Fruit fly (Drosophila melanogaster): ENCODE data around the gene ssp2.

Gene ssp2

DNA sequence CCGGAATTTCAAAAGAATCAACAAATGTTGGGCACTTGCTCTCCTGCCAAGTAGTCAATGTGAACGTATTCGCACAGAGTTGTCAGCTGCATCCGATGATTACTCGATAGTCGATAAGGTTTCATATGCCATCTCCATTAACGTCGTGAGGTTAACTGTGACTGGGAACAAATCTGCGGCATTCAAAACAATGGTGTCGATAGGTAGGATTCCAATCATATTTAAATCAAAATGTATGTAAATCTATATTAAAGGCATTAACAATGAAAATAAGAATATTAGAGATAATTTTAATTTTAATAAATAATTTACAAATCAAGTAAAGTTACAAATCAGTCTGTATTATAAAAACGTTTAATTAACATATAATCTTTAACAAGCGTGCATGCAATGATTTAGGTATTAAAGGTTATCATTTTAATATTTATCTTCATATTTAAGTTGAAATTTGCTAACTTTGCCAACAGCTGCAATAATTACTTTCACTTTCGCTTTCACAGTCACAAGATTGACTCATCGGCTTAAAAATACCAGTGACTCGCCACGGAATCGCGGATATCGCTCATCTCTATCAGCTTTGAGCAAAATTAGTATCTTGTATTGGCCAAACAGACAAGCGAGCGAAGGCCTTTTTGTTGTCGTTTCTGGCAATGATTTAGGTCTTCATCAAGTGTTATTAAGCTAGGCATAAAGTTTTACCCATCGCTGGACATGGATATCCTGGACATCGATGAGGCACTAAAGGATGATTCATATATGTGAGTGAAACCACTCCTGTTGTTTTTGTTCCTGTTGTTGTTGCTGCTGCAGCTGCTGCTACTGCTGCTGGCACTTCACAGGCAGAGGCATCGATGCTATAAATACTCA, at the start of gene ssp2, which contains the start of the genes Meics and Nxf3 (continued):
- peak; percentile 41 for TF ChIP-seq gfzf (GFP tag; optimal IDR thresholded peaks at IDR 0.05)
- no peak for TF ChIP-seq E2f1 (GFP tag; IDR thresholded peaks at IDR 0.05)
- TF ChIP-seq CoRest (tag; optimal IDR thresholded peaks at IDR 0.05), result peak; percentile 74
- peak; percentile 40 for TF ChIP-seq Dp (GFP tag; optimal IDR thresholded peaks at IDR 0.05)
- no peak for TF ChIP-seq CG13296 (GFP tag; optimal IDR thresholded peaks at IDR 0.05)
- peak; percentile 40 for TF ChIP-seq Ets97D (GFP tag; optimal IDR thresholded peaks at IDR 0.05)
- TF ChIP-seq CG32772 (GFP tag; IDR thresholded peaks at IDR 0.05), result 0 out of 2 replicates have a peak, but pooled peaks have one; percentile 12
- TF ChIP-seq Atf3 (GFP tag; optimal IDR thresholded peaks at IDR 0.05), result no peak
- peak; percentile 52; the same call in 1 of the 2 replicates for TF ChIP-seq NFAT (GFP tag; IDR thresholded peaks at IDR 0.05)
- peak; percentile 0 for TF ChIP-seq ERR (GFP tag; optimal IDR thresholded peaks at IDR 0.05)
- TF ChIP-seq CG10959 (GFP tag; IDR thresholded peaks at IDR 0.05), result no peak
- TF ChIP-seq Tbp (GFP tag; optimal IDR thresholded peaks at IDR 0.05), result no peak
- TF ChIP-seq CG18619 (GFP tag; optimal IDR thresholded peaks at IDR 0.05), result peak; percentile 11
- TF ChIP-seq Jarid2 (GFP tag; optimal IDR thresholded peaks at IDR 0.05), result peak; percentile 51
- peak; percentile 85 for TF ChIP-seq BEAF-32 (GFP tag; optimal IDR thresholded peaks at IDR 0.05)
- TF ChIP-seq Mad (GFP tag; optimal IDR thresholded peaks at IDR 0.05), result no peak
- TF ChIP-seq org-1 (GFP tag; optimal IDR thresholded peaks at IDR 0.05), result no peak
- peak; percentile 68 for TF ChIP-seq ato (GFP tag; IDR thresholded peaks at IDR 0.05; ENCODE audit: partially characterized antibody)
- TF ChIP-seq Dbx (GFP tag; IDR thresholded peaks at IDR 0.05), result 0 out of 3 replicates have a peak, but pooled peaks have one; percentile 21
- no peak for TF ChIP-seq Deaf1 (tag; optimal IDR thresholded peaks at IDR 0.05)
- peak; percentile 36 for TF ChIP-seq CG15601 (tag; optimal IDR thresholded peaks at IDR 0.05)
- peak; percentile 78 for TF ChIP-seq bbx (GFP tag; IDR thresholded peaks at IDR 0.05; ENCODE audit: partially characterized antibody)
- no peak for TF ChIP-seq CG4854 (GFP tag; optimal IDR thresholded peaks at IDR 0.05)
- no peak; the same call in 1 of the 2 replicates for TF ChIP-seq ttk (GFP tag; IDR thresholded peaks at IDR 0.05)
- peak; percentile 8 for TF ChIP-seq Spps (tag; optimal IDR thresholded peaks at IDR 0.05)
- peak; percentile 10 for TF ChIP-seq Dip3 (GFP tag; optimal IDR thresholded peaks at IDR 0.05)
- peak; percentile 79 for TF ChIP-seq slbo (GFP tag; IDR thresholded peaks at IDR 0.05)
- no peak for TF ChIP-seq CG17568 (GFP tag; optimal IDR thresholded peaks at IDR 0.05)
- TF ChIP-seq z (GFP tag; IDR thresholded peaks at IDR 0.05), result no peak
- TF ChIP-seq NfI (GFP tag; optimal IDR thresholded peaks at IDR 0.05), result peak; percentile 5
- TF ChIP-seq zfh2 (GFP tag; optimal IDR thresholded peaks at IDR 0.05), result peak; percentile 44
- peak; percentile 21 for TF ChIP-seq HLH54F (GFP tag; optimal IDR thresholded peaks at IDR 0.05)
- TF ChIP-seq CG34422 (GFP tag; IDR thresholded peaks at IDR 0.05), result no peak
- TF ChIP-seq MESR4 (GFP tag; optimal IDR thresholded peaks at IDR 0.05), result peak; percentile 87
- no peak for TF ChIP-seq Lpt (GFP tag; optimal IDR thresholded peaks at IDR 0.05)
- no peak for TF ChIP-seq CG9876 (GFP tag; optimal IDR thresholded peaks at IDR 0.05)
- TF ChIP-seq hkb (optimal IDR thresholded peaks at IDR 0.05), result no peak
- no peak for TF ChIP-seq hkb (GFP tag; IDR thresholded peaks at IDR 0.05)
- TF ChIP-seq klu (GFP tag; IDR thresholded peaks at IDR 0.05), result no peak
- TF ChIP-seq chinmo (GFP tag; IDR thresholded peaks at IDR 0.05; ENCODE audit: partially characterized antibody), result 0 out of 4 replicates have a peak, but pooled peaks have one; percentile 2
- no peak for TF ChIP-seq ham (GFP tag; IDR thresholded peaks at IDR 0.05)
- no peak for TF ChIP-seq eve (GFP tag; optimal IDR thresholded peaks at IDR 0.05)
- TF ChIP-seq CG11696 (GFP tag; IDR thresholded peaks at IDR 0.05), result no peak
- no peak for TF ChIP-seq CG8359 (GFP tag; optimal IDR thresholded peaks at IDR 0.05; ENCODE audit: borderline replicate concordance)
- TF ChIP-seq nerfin-1 (tag; optimal IDR thresholded peaks at IDR 0.05), result no peak
- no peak for TF ChIP-seq CG8765 (GFP tag; IDR thresholded peaks at IDR 0.05)
- TF ChIP-seq caup (GFP tag; optimal IDR thresholded peaks at IDR 0.05; ENCODE audit: severe bottlenecking), result no peak
- TF ChIP-seq Xbp1 (GFP tag; optimal IDR thresholded peaks at IDR 0.05), result peak; percentile 49
- no peak for TF ChIP-seq cg (GFP tag; optimal IDR thresholded peaks at IDR 0.05)
